Fruit fly (Drosophila melanogaster): ENCODE data around the gene CG7824.

CG7824 gene

dm6 chr3R:29858806-29859205 is at the start of gene CG7824:
TSS of gene CG7824 (minus strand) at chr3R:29858936.
- TF ChIP-seq CG4617 (GFP tag; optimal IDR thresholded peaks at IDR 0.05; ENCODE audit: borderline replicate concordance) (peak; percentile 67), GATAe (GFP tag; conservative IDR thresholded peaks at IDR 0.05) (no peak), ro (GFP tag; IDR thresholded peaks at IDR 0.05) (no peak), BEAF-32 (GFP tag; optimal IDR thresholded peaks at IDR 0.05) (peak; percentile 33), CTCF (GFP tag; optimal IDR thresholded peaks at IDR 0.05) (peak; percentile 63), CG7987 (GFP tag; optimal IDR thresholded peaks at IDR 0.05) (no peak), CG7786 (GFP tag; optimal IDR thresholded peaks at IDR 0.05) (no peak), CG15514 (GFP tag; optimal IDR thresholded peaks at IDR 0.05) (no peak), ewg (GFP tag; optimal IDR thresholded peaks at IDR 0.05) (peak; percentile 34), trem (tag; optimal IDR thresholded peaks at IDR 0.05) (peak; percentile 46), Lhr (GFP tag; optimal IDR thresholded peaks at IDR 0.05) (peak; percentile 30), Atf6 (GFP tag; IDR thresholded peaks at IDR 0.05) (no peak), CG17829 (tag; optimal IDR thresholded peaks at IDR 0.05) (peak; percentile 11), CG6791 (GFP tag; IDR thresholded peaks at IDR 0.05; ENCODE audit: partially characterized antibody) (0 out of 3 replicates have a peak, but pooled peaks have one; percentile 22), CG3407 (GFP tag; optimal IDR thresholded peaks at IDR 0.05) (no peak), org-1 (GFP tag; optimal IDR thresholded peaks at IDR 0.05) (no peak), dimm (GFP tag; IDR thresholded peaks at IDR 0.05) (no peak), CG7928 (GFP tag; optimal IDR thresholded peaks at IDR 0.05) (peak; percentile 54), dm (GFP tag; optimal IDR thresholded peaks at IDR 0.05) (peak; percentile 13), CG9932 (GFP tag; IDR thresholded peaks at IDR 0.05) (no peak), zen (tag; optimal IDR thresholded peaks at IDR 0.05) (peak; percentile 13), CG14710 (tag; optimal IDR thresholded peaks at IDR 0.05) (peak; percentile 23), MBD-R2 (GFP tag; IDR thresholded peaks at IDR 0.05) (peak; percentile 53; the same call in 1 of the 2 replicates), CG14050 (GFP tag; IDR thresholded peaks at IDR 0.05) (no peak), nerfin-1 (tag; optimal IDR thresholded peaks at IDR 0.05) (peak; percentile 12), Abd-B (GFP tag; optimal IDR thresholded peaks at IDR 0.05) (peak; percentile 14), eyg (GFP tag; optimal IDR thresholded peaks at IDR 0.05) (no peak), nmo (GFP tag; optimal IDR thresholded peaks at IDR 0.05) (no peak), Oaz (GFP tag; IDR thresholded peaks at IDR 0.05) (no peak), CG13123 (GFP tag; optimal IDR thresholded peaks at IDR 0.05) (no peak), gfzf (GFP tag; optimal IDR thresholded peaks at IDR 0.05) (peak; percentile 91), CG34224 (GFP tag; IDR thresholded peaks at IDR 0.05; ENCODE audit: partially characterized antibody) (no peak), CG2116 (GFP tag; optimal IDR thresholded peaks at IDR 0.05) (peak; percentile 40), CG34422 (GFP tag; IDR thresholded peaks at IDR 0.05) (no peak), Myb (GFP tag; optimal IDR thresholded peaks at IDR 0.05) (peak; percentile 75), CG17359 (tag; optimal IDR thresholded peaks at IDR 0.05) (no peak), CG32532 (GFP tag; IDR thresholded peaks at IDR 0.05) (no peak), CG43689 (GFP tag; IDR thresholded peaks at IDR 0.05) (no peak), pita (GFP tag; optimal IDR thresholded peaks at IDR 0.05) (peak; percentile 69), stwl (tag; optimal IDR thresholded peaks at IDR 0.05) (peak; percentile 22), Side (GFP tag; optimal IDR thresholded peaks at IDR 0.05) (no peak), Lpt (GFP tag; optimal IDR thresholded peaks at IDR 0.05) (no peak), pfk (GFP tag; optimal IDR thresholded peaks at IDR 0.05) (no peak), CG9727 (GFP tag; optimal IDR thresholded peaks at IDR 0.05) (no peak), vnd (GFP tag; IDR thresholded peaks at IDR 0.05; ENCODE audit: partially characterized antibody) (no peak), mam (GFP tag; optimal IDR thresholded peaks at IDR 0.05) (no peak), CG33213 (GFP tag; optimal IDR thresholded peaks at IDR 0.05) (peak; percentile 8), onecut (GFP tag; IDR thresholded peaks at IDR 0.05) (no peak), row (GFP tag; IDR thresholded peaks at IDR 0.05) (0 out of 3 replicates have a peak, but pooled peaks have one; percentile 20), sug (tag; optimal IDR thresholded peaks at IDR 0.05) (no peak), CG8089 (GFP tag; optimal IDR thresholded peaks at IDR 0.05) (no peak), bigmax (GFP tag; optimal IDR thresholded peaks at IDR 0.05) (peak; percentile 31)
